Worm (Caenorhabditis elegans): Measurements from ENCODE around the gene ins-10.
"Not testable (repeated sequence)": the region's sequence is repeated elsewhere in the genome, so short reads cannot be mapped to it uniquely, and the experiment has no call there.

ins-10 gene

ce11 chrV:14055097-14055496, 21.3 kb downstream of the ins-10 start (continued):
- TF ChIP-seq unc-62 (GFP tag; optimal IDR thresholded peaks at IDR 0.05 in 1 of 2) (peak in 1 of 2 experiments; percentile 99), daf-8 (GFP tag; IDR thresholded peaks at IDR 0.05) (0 out of 2 replicates have a peak, but pooled peaks have one; percentile 28), spr-3 (GFP tag; optimal IDR thresholded peaks at IDR 0.05) (peak; percentile 57), dmd-9 (GFP tag; IDR thresholded peaks at IDR 0.05) (peak; percentile 99), nhr-10 (tag; optimal IDR thresholded peaks at IDR 0.05) (peak; percentile 35), saeg-2 (GFP tag; IDR thresholded peaks at IDR 0.05) (peak; percentile 95), rbr-2 (tag; optimal IDR thresholded peaks at IDR 0.05) (peak; percentile 92), zip-2 (tag; optimal IDR thresholded peaks at IDR 0.05) (peak; percentile 69), hlh-11 (tag; optimal IDR thresholded peaks at IDR 0.05) (peak; percentile 95), F10B5.3 (tag; optimal IDR thresholded peaks at IDR 0.05) (peak; percentile 18), nhr-48 (tag; optimal IDR thresholded peaks at IDR 0.05) (peak; percentile 90), hlh-30 (tag; optimal IDR thresholded peaks at IDR 0.05; ENCODE audit: insufficient read depth) (peak; percentile 98), nhr-102 (tag; optimal IDR thresholded peaks at IDR 0.05) (peak; percentile 95), tag-97 (GFP tag; IDR thresholded peaks at IDR 0.05) (peak; percentile 93), ceh-44 (GFP tag; IDR thresholded peaks at IDR 0.05) (peak; percentile 96), dmd-6 (GFP tag; IDR thresholded peaks at IDR 0.05) (peak; percentile 99), zip-11 (GFP tag; IDR thresholded peaks at IDR 0.05) (0 out of 2 replicates have a peak, but pooled peaks have one; percentile 34), set-16 (GFP tag; IDR thresholded peaks at IDR 0.05) (peak; percentile 78), zfp-2 (tag; optimal IDR thresholded peaks at IDR 0.05) (peak; percentile 42), ZK337.2 (GFP tag; IDR thresholded peaks at IDR 0.05) (peak; percentile 99), lin-15B (tag; optimal IDR thresholded peaks at IDR 0.05) (peak; percentile 14), zfp-3 (GFP tag; conservative IDR thresholded peaks at IDR 0.05) (peak; percentile 96), lir-3 (tag; optimal IDR thresholded peaks at IDR 0.05) (peak; percentile 26), mxl-2 (GFP tag; conservative IDR thresholded peaks at IDR 0.05) (peak; percentile 88), lin-13 (GFP tag; optimal IDR thresholded peaks at IDR 0.05) (peak; percentile 80), vab-7 (GFP tag; IDR thresholded peaks at IDR 0.05) (peak; percentile 94), spr-1 (tag; optimal IDR thresholded peaks at IDR 0.05) (peak; percentile 84), sdz-12 (GFP tag; optimal IDR thresholded peaks at IDR 0.05) (peak; percentile 85), daf-16 (GFP tag; optimal IDR thresholded peaks at IDR 0.05) (peak; percentile 28 to 38), daf-16 (tag; optimal IDR thresholded peaks at IDR 0.05) (peak; percentile 43), php-3 (GFP tag; IDR thresholded peaks at IDR 0.05) (peak; percentile 97), F37D6.2 (tag; optimal IDR thresholded peaks at IDR 0.05) (peak; percentile 91), madf-5 (GFP tag; IDR thresholded peaks at IDR 0.05) (peak; percentile 55 to 97; a peak in 3 of 4 replicates), arid-1 (GFP tag; conservative IDR thresholded peaks at IDR 0.05) (peak; percentile 94), ctbp-1 (GFP tag; IDR thresholded peaks at IDR 0.05) (peak; percentile 98), lsy-2 (tag; optimal IDR thresholded peaks at IDR 0.05) (peak; percentile 42 to 93), tra-1 (GFP tag; IDR thresholded peaks at IDR 0.05) (peak; percentile 98), mxl-3 (GFP tag; optimal IDR thresholded peaks at IDR 0.05) (peak; percentile 85), nhr-6 (tag; optimal IDR thresholded peaks at IDR 0.05) (peak; percentile 87), hif-1 (tag; optimal IDR thresholded peaks at IDR 0.05) (peak; percentile 61 to 94), ceh-32 (tag; optimal IDR thresholded peaks at IDR 0.05; ENCODE audit: poor library complexity) (peak; percentile 59), unc-130 (GFP tag; optimal IDR thresholded peaks at IDR 0.05) (peak; percentile 81), ztf-7 (tag; optimal IDR thresholded peaks at IDR 0.05) (peak; percentile 70), T26A8.4 (GFP tag; IDR thresholded peaks at IDR 0.05) (peak; percentile 97), Y75B8A.6 (GFP tag; IDR thresholded peaks at IDR 0.05) (peak; percentile 91; the same call in 1 of the 2 replicates), cey-2 (tag; optimal IDR thresholded peaks at IDR 0.05; ENCODE audit: borderline replicate concordance, insufficient read depth) (peak; percentile 1), mdt-29 (GFP tag; IDR thresholded peaks at IDR 0.05) (peak; percentile 94), duxl-1 (tag; optimal IDR thresholded peaks at IDR 0.05; ENCODE audit: poor library complexity) (peak; percentile 97), jun-1 (tag; optimal IDR thresholded peaks at IDR 0.05) (peak; percentile 39)
- not testable (repeated sequence) for TF ChIP-seq unc-62 (tag; optimal IDR thresholded peaks at IDR 0.05)

Data from whole organism, L4 larva.